Worm (Caenorhabditis elegans) whole organism, young adult: ENCODE data around the gene sand-1.

Source experiments
- B0035.1 ChIP-seq: sonication (generic microtip); optimal IDR thresholded peaks from 2 replicates; lab custom pipeline; 2016; ENCODE audit warnings: missing genetic modification characterization, mild to moderate bottlenecking, missing compliant biosample characterization, missing genotype, missing genetic modification reagents
- B0336.3 ChIP-seq: fragments of 200-800 bp; sonication (Bioruptor generic); IDR thresholded peaks from 2 replicates; pipeline ENCODE4 v1.3.6; 2022; ENCODE audit warnings: missing genetic modification characterization, missing compliant biosample characterization
- F37B4.10 ChIP-seq: fragments of 200-800 bp; sonication (Bioruptor generic); IDR thresholded peaks from 2 replicates; pipeline ENCODE4 v1.3.6; 2022; ENCODE audit warnings: missing genetic modification characterization, missing compliant biosample characterization
- F39B2.1 ChIP-seq: fragments of 200-800 bp; sonication (Bioruptor generic); IDR thresholded peaks from 2 replicates; pipeline ENCODE4 v1.3.6; 2022; ENCODE audit warnings: missing genetic modification reagents, missing genetic modification characterization, missing compliant biosample characterization
- F57C9.4 ChIP-seq: sonication (generic microtip); optimal IDR thresholded peaks from 2 replicates; lab custom pipeline; 2017; ENCODE audit warnings: mild to moderate bottlenecking, missing genetic modification characterization, missing compliant biosample characterization
- T07F8.4 ChIP-seq: sonication (generic microtip); optimal IDR thresholded peaks from 2 replicates; lab custom pipeline; 2016; ENCODE audit warnings: mild to moderate bottlenecking, missing genetic modification characterization, moderate library complexity, missing compliant biosample characterization
- Y53F4B.3 ChIP-seq: fragments of 200-800 bp; sonication (Bioruptor generic); IDR thresholded peaks from 2 replicates; pipeline ENCODE4 v1.3.6; 2022; ENCODE audit warnings: missing genetic modification reagents, missing genetic modification characterization, missing compliant biosample characterization
- Y56A3A.18 ChIP-seq: fragments of 200-800 bp; sonication (Bioruptor generic); IDR thresholded peaks from 2 replicates; pipeline ENCODE4 v1.3.6; 2022; ENCODE audit warnings: missing genetic modification reagents, missing genetic modification characterization, missing compliant biosample characterization
- Y95B8A.8 ChIP-seq: fragments of 200-800 bp; sonication (Bioruptor generic); IDR thresholded peaks from 2 replicates; pipeline ENCODE4 v1.3.6; 2022; ENCODE audit warnings: missing genetic modification reagents, missing genetic modification characterization, missing compliant biosample characterization
- aptf-2 ChIP-seq: fragments of 200-800 bp; sonication (Bioruptor generic); conservative IDR thresholded peaks from 2 replicates; pipeline ENCODE4 v1.3.6; 2022; ENCODE audit warnings: missing genetic modification reagents, missing genetic modification characterization, missing compliant biosample characterization
- athp-1 ChIP-seq: sonication (generic microtip); optimal IDR thresholded peaks from 2 replicates; lab custom pipeline; 2017; ENCODE audit warnings: mild to moderate bottlenecking, missing genetic modification characterization, missing compliant biosample characterization
- attf-3 ChIP-seq: fragments of 200-800 bp; sonication (Bioruptor generic); conservative IDR thresholded peaks from 2 replicates; pipeline ENCODE4 v1.3.6; 2022; ENCODE audit warnings: missing genetic modification reagents, missing genetic modification characterization, missing compliant biosample characterization
- attf-6 ChIP-seq: fragments of 200-800 bp; sonication (Bioruptor generic); IDR thresholded peaks from 2 replicates; pipeline ENCODE4 v1.3.6; 2022; ENCODE audit warnings: missing genetic modification reagents, missing genetic modification characterization, missing compliant biosample characterization
- bed-1 ChIP-seq: fragments of 200-800 bp; sonication (Bioruptor generic); IDR thresholded peaks from 2 replicates; pipeline ENCODE4 v1.3.6; 2022; ENCODE audit warnings: missing genetic modification reagents, missing genetic modification characterization, missing compliant biosample characterization
- cebp-1 ChIP-seq, 2 experiments: fragments of 200-800 bp in 1 of 2; sonication (Bioruptor generic) in 1 of 2; sonication (generic microtip) in 1 of 2; IDR thresholded peaks in 1 of 2; optimal IDR thresholded peaks in 1 of 2; 2 replicates each; pipeline versions ENCODE4 v1.3.6 to Lab custom; 2017 to 2022; ENCODE audit warnings: missing compliant biosample characterization in 2 of 2, missing genetic modification characterization in 2 of 2, mild to moderate bottlenecking in 1 of 2, missing genetic modification reagents in 1 of 2, moderate library complexity in 1 of 2
- cebp-2 ChIP-seq: fragments of 200-800 bp; sonication (Bioruptor generic); IDR thresholded peaks from 2 replicates; pipeline ENCODE4 v1.3.6; 2022; ENCODE audit warnings: missing genetic modification characterization, missing compliant biosample characterization
- ceh-58 ChIP-seq: fragments of 200-800 bp; sonication (Bioruptor generic); IDR thresholded peaks from 2 replicates; pipeline ENCODE4 v1.3.6; 2022; ENCODE audit warnings: missing genetic modification characterization, missing compliant biosample characterization
- dox-1 ChIP-seq: fragments of 200-800 bp; sonication (Bioruptor generic); IDR thresholded peaks from 2 replicates; pipeline ENCODE4 v1.3.6; 2022; ENCODE audit warnings: missing genetic modification reagents, missing genetic modification characterization, missing compliant biosample characterization
- egl-18 ChIP-seq: fragments of 200-800 bp; sonication (Bioruptor generic); IDR thresholded peaks from 2 replicates; pipeline ENCODE4 v1.3.6; 2022; ENCODE audit warnings: missing genetic modification reagents, missing genetic modification characterization, missing compliant biosample characterization
- egl-44 ChIP-seq: fragments of 200-800 bp; sonication (Bioruptor generic); IDR thresholded peaks from 2 replicates; pipeline ENCODE4 v1.3.6; 2022; ENCODE audit warnings: missing genetic modification reagents, missing genetic modification characterization, missing compliant biosample characterization
- him-1 ChIP-seq: sonication (generic microtip); optimal IDR thresholded peaks from 2 replicates; lab custom pipeline; 2016; ENCODE audit warnings: missing genotype, missing genetic modification reagents, missing genetic modification characterization, missing compliant biosample characterization
- hmg-20 ChIP-seq: fragments of 200-800 bp; sonication (Bioruptor generic); IDR thresholded peaks from 2 replicates; pipeline ENCODE4 v1.3.6; 2022; ENCODE audit warnings: missing genetic modification reagents, missing genetic modification characterization, missing compliant biosample characterization
- let-526 ChIP-seq: fragments of 200-800 bp; sonication (Bioruptor generic); IDR thresholded peaks from 2 replicates; pipeline ENCODE4 v1.3.6; 2022; ENCODE audit warnings: missing genetic modification reagents, missing genetic modification characterization, missing compliant biosample characterization
- let-607 ChIP-seq, 2 experiments: fragments of 200-800 bp in 1 of 2; sonication (Bioruptor generic) in 1 of 2; sonication (generic microtip) in 1 of 2; optimal IDR thresholded peaks; 2 replicates each; lab custom pipeline; 2016 to 2018; ENCODE audit warnings: mild to moderate bottlenecking in 2 of 2, missing compliant biosample characterization in 2 of 2, missing genetic modification characterization in 2 of 2, moderate library complexity in 2 of 2, missing genotype in 1 of 2
- lin-26 ChIP-seq: fragments of 200-800 bp; sonication (Bioruptor generic); IDR thresholded peaks from 2 replicates; pipeline ENCODE4 v1.3.6; 2022; ENCODE audit warnings: missing genetic modification reagents, missing genetic modification characterization, missing compliant biosample characterization
- lin-35 ChIP-seq, 3 experiments: fragments of 150-350 bp in 2 of 3; sonication (generic microtip) in 1 of 3; optimal IDR thresholded peaks; 2 replicates each; lab custom pipeline; 2014 to 2018; ENCODE audit warnings: missing biosample characterization in 3 of 3, missing genetic modification characterization in 3 of 3, missing genetic modification reagents in 3 of 3
- lsl-1 ChIP-seq: fragments of 200-800 bp; sonication (Bioruptor generic); optimal IDR thresholded peaks from 2 replicates; lab custom pipeline; 2018; ENCODE audit warnings: mild to moderate bottlenecking, missing genetic modification characterization, moderate library complexity, missing compliant biosample characterization
- madf-6 ChIP-seq: fragments of 200-800 bp; sonication (Bioruptor generic); IDR thresholded peaks from 2 replicates; pipeline ENCODE4 v1.3.6; 2022; ENCODE audit warnings: missing genetic modification reagents, missing genetic modification characterization, missing compliant biosample characterization
- mes-4 ChIP-seq: sonication (generic microtip); optimal IDR thresholded peaks from 2 replicates; lab custom pipeline; 2016; ENCODE audit warnings: missing genotype, missing genetic modification characterization, missing compliant biosample characterization
- mxl-1 ChIP-seq: sonication (generic microtip); optimal IDR thresholded peaks from 2 replicates; lab custom pipeline; 2016; ENCODE audit warnings: missing genetic modification characterization, missing compliant biosample characterization
- nfya-2 ChIP-seq: fragments of 200-800 bp; sonication (Bioruptor generic); IDR thresholded peaks from 2 replicates; pipeline ENCODE4 v1.3.6; 2022; ENCODE audit warnings: missing genetic modification reagents, missing genetic modification characterization, missing compliant biosample characterization
- nhr-179 ChIP-seq: sonication (generic microtip); optimal IDR thresholded peaks from 2 replicates; lab custom pipeline; 2016; ENCODE audit warnings: mild to moderate bottlenecking, missing genetic modification characterization, missing compliant biosample characterization
- nhr-27 ChIP-seq: fragments of 200-800 bp; sonication (Bioruptor generic); optimal IDR thresholded peaks from 2 replicates; lab custom pipeline; 2018; ENCODE audit warnings: mild to moderate bottlenecking, missing genetic modification characterization, moderate library complexity, missing compliant biosample characterization
- rpc-1 ChIP-seq, 2 experiments: fragments of 150-350 bp in 1 of 2; sonication (generic microtip) in 1 of 2; optimal IDR thresholded peaks; 2 replicates each; lab custom pipeline; 2014 to 2018; ENCODE audit warnings: missing biosample characterization in 1 of 2, missing genetic modification characterization in 1 of 2, missing genetic modification reagents in 1 of 2, missing genotype in 1 of 2
- somi-1 ChIP-seq: fragments of 200-800 bp; sonication (Bioruptor generic); optimal IDR thresholded peaks from 2 replicates; lab custom pipeline; 2018; ENCODE audit warnings: mild to moderate bottlenecking, missing genetic modification characterization, missing compliant biosample characterization
- tbp1 ChIP-seq: fragments of 200-800 bp; sonication (Bioruptor generic); optimal IDR thresholded peaks from 2 replicates; lab custom pipeline; 2018; ENCODE audit warnings: mild to moderate bottlenecking, missing genetic modification characterization, missing compliant biosample characterization
- tbx-9 ChIP-seq: sonication (generic microtip); optimal IDR thresholded peaks from 2 replicates; lab custom pipeline; 2016; ENCODE audit warnings: borderline replicate concordance, missing genetic modification characterization, inconsistent platforms, missing compliant biosample characterization
- tlf-1 ChIP-seq: fragments of 200-800 bp; sonication (Bioruptor generic); optimal IDR thresholded peaks from 2 replicates; lab custom pipeline; 2018; ENCODE audit warnings: mild to moderate bottlenecking, missing genetic modification characterization, missing compliant biosample characterization
- unc-130 ChIP-seq: sonication (generic microtip); optimal IDR thresholded peaks from 2 replicates; lab custom pipeline; 2016; ENCODE audit warnings: missing genetic modification reagents, missing genetic modification characterization, missing compliant biosample characterization
- ztf-26 ChIP-seq: sonication (generic microtip); optimal IDR thresholded peaks from 2 replicates; lab custom pipeline; 2017; ENCODE audit warnings: missing genetic modification characterization, missing compliant biosample characterization

sand-1 gene

DNA sequence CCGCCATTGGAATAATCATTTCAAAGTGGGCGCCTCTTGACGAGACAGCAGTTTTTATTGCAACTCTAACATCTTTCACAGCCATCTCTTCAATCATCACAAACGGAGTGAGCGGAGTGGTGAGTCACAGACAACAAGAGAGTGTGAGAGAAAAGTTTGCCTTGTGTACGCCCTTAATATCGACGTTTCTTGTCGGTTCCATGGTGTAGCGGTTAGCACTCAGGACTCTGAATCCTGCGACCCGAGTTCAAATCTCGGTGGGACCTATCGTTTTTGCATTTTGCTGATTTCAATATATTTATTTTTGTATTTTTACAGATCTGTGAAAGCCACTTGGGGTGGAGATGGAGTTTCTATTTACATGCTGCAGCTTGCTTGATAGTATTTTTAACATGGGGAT lies 32.1 kb upstream of the sand-1 start (continued):
- TF ChIP-seq attf-3 (GFP tag; lab: Robert Waterston, UW) (0 out of 2 replicates have a peak, but pooled peaks have one; percentile 33), Y53F4B.3 (GFP tag; lab: Robert Waterston, UW) (no peak), dox-1 (GFP tag; lab: Robert Waterston, UW) (no peak; the same call in 1 of the 2 replicates), ceh-58 (GFP tag; lab: Robert Waterston, UW) (no peak), nhr-179 (tag; lab: Kevin White, UChicago) (no peak), tbx-9 (tag; lab: Kevin White, UChicago) (no peak), ztf-26 (tag; lab: Kevin White, UChicago) (peak; percentile 21), attf-6 (GFP tag; lab: Robert Waterston, UW) (peak; percentile 75), nhr-27 (tag; lab: Kevin White, UChicago) (no peak), lin-26 (GFP tag; lab: Robert Waterston, UW) (no peak; the same call in none of the 2 replicates), let-526 (GFP tag; lab: Robert Waterston, UW) (peak; percentile 81; the same call in 1 of the 2 replicates), lin-35 (GFP tag; optimal IDR thresholded peaks at IDR 0.05; lab: Kevin White, UChicago) (no peak), mxl-1 (tag; lab: Kevin White, UChicago) (no peak), somi-1 (GFP tag; lab: Kevin White, UChicago) (no peak), egl-18 (GFP tag; lab: Robert Waterston, UW) (no peak), athp-1 (peak; percentile 31), madf-6 (GFP tag; lab: Robert Waterston, UW) (no peak), hmg-20 (GFP tag; lab: Robert Waterston, UW) (no peak), cebp-2 (GFP tag; lab: Robert Waterston, UW) (no peak), F39B2.1 (GFP tag; lab: Robert Waterston, UW) (no peak), F37B4.10 (no peak), Y56A3A.18 (GFP tag; lab: Robert Waterston, UW) (0 out of 2 replicates have a peak, but pooled peaks have one; percentile 51), tlf-1 (peak; percentile 1), rpc-1 (optimal IDR thresholded peaks at IDR 0.05; lab: Kevin White, UChicago) (peak; percentile 78), rpc-1 (tag; optimal IDR thresholded peaks at IDR 0.05; lab: Kevin White, UChicago) (peak; percentile 85), lsl-1 (no peak), mes-4 (tag; lab: Kevin White, UChicago) (no peak), B0035.1 (tag; lab: Kevin White, UChicago) (no peak), egl-44 (no peak; the same call in 1 of the 2 replicates), him-1 (peak; percentile 53), F57C9.4 (tag; lab: Kevin White, UChicago) (no peak), unc-130 (GFP tag; lab: Kevin White, UChicago) (no peak), cebp-1 (GFP tag; IDR thresholded peaks at IDR 0.05; lab: Robert Waterston, UW) (no peak), cebp-1 (tag; optimal IDR thresholded peaks at IDR 0.05; lab: Kevin White, UChicago) (no peak), nfya-2 (GFP tag; lab: Robert Waterston, UW) (no peak), Y95B8A.8 (GFP tag; lab: Robert Waterston, UW) (no peak), T07F8.4 (tag; lab: Kevin White, UChicago) (no peak), tbp1 (GFP tag; lab: Kevin White, UChicago) (peak; percentile 96), B0336.3 (GFP tag; lab: Robert Waterston, UW) (no peak), let-607 (tag; optimal IDR thresholded peaks at IDR 0.05; lab: Kevin White, UChicago) (peak in 1 of 2 experiments; percentile 45), aptf-2 (no peak), bed-1 (no peak)
- TF ChIP-seq, all 124 proteins: peak for 33
